Worm (Caenorhabditis elegans): ENCODE data around the gene ptp-8.
"Not testable (repeated sequence)": the region's sequence is repeated elsewhere in the genome, so short reads cannot be mapped to it uniquely, and the experiment has no call there.

DNA sequence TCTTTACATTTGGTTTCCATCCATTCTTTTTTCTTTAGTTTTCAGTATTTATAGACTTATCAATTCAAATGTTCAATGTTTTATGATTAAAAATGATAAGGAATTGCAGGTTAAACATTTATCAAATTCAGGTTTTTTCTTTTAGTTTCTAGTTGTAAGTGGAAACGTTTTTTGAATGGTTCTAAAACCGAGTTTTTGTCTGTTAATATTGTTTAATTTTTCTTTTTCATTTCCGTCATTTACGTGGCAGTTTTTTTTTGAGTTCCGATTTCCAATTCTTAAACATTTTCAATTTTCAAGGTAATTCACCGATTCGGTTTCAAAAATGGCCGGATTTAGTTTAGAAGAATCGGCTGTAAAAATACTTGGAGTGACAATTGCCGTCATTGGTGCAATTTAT, 7.0 kb upstream of the ptp-8 start, which contains the start of gene T12B3.3:
- TF ChIP-seq gmeb-1 (tag; optimal IDR thresholded peaks at IDR 0.05); lsy-2 (tag; optimal IDR thresholded peaks at IDR 0.05); mdl-1 (tag; optimal IDR thresholded peaks at IDR 0.05); ama-1 (optimal IDR thresholded peaks at IDR 0.05); skn-1 (tag; optimal IDR thresholded peaks at IDR 0.05); zag-1 (tag; optimal IDR thresholded peaks at IDR 0.05); lin-39 (tag; optimal IDR thresholded peaks at IDR 0.05); nhr-6 (tag; optimal IDR thresholded peaks at IDR 0.05): not testable (repeated sequence)

All from whole organism, L2 larva.